Worm (Caenorhabditis elegans): ENCODE results near the gene ins-7.

ce11 chrIV:9647789-9648361, 34.8 kb downstream of the ins-7 start, which contains the start of gene amph-1:
- TF ChIP-seq nhr-237 (tag; optimal IDR thresholded peaks at IDR 0.05) (no peak), unc-62 (GFP tag; optimal IDR thresholded peaks at IDR 0.05) (no peak)
